Fruit fly (Drosophila melanogaster): ENCODE data around the gene Nrt.

Nrt gene

dm6 chr3L:16786728-16787127 lies 20.9 kb downstream of the Nrt start, which contains the start of gene eIF3e:
Gene eIF3e, minus strand, starts transcription at chr3L:16786941.
- no peak for TF ChIP-seq CG8478 (optimal IDR thresholded peaks at IDR 0.05)
- TF ChIP-seq CTCF (optimal IDR thresholded peaks at IDR 0.05): no peak

- TF ChIP-seq CTCF (optimal IDR thresholded peaks at IDR 0.05): no peak
- TF ChIP-seq CG8478 (optimal IDR thresholded peaks at IDR 0.05): no peak
These were observed 30.7 kb downstream of the Nrt start for dm6 chr3L:16796603-16797002.

dm6 chr3L:16800026-16800425 lies 34.2 kb downstream of the Nrt start:
- TF ChIP-seq CG8478 (optimal IDR thresholded peaks at IDR 0.05): no peak

- TF ChIP-seq CG8478 (optimal IDR thresholded peaks at IDR 0.05): no peak
- no peak for TF ChIP-seq CTCF (optimal IDR thresholded peaks at IDR 0.05)
These were observed 35.9 kb downstream of the Nrt start for dm6 chr3L:16801499-16802452.

dm6 chr3L:16803273-16803672 lies 37.4 kb downstream of the Nrt start:
- TF ChIP-seq CG8478 (optimal IDR thresholded peaks at IDR 0.05) (no peak), CTCF (optimal IDR thresholded peaks at IDR 0.05) (no peak)

- TF ChIP-seq CG8478 (optimal IDR thresholded peaks at IDR 0.05) (no peak), CTCF (optimal IDR thresholded peaks at IDR 0.05) (no peak)
These were observed 38.0 kb downstream of the Nrt start for dm6 chr3L:16803708-16804350.

dm6 chr3L:16804627-16805026 lies 38.8 kb downstream of the Nrt start, which contains the start of gene nudC:
Gene nudC, plus strand, starts transcription at chr3L:16804994.
- TF ChIP-seq CG8478 (optimal IDR thresholded peaks at IDR 0.05): no peak
- TF ChIP-seq CTCF (optimal IDR thresholded peaks at IDR 0.05): no peak

dm6 chr3L:16805806-16806719 lies 40.2 kb downstream of the Nrt start:
- no peak for TF ChIP-seq CTCF (optimal IDR thresholded peaks at IDR 0.05)
- no peak for TF ChIP-seq CG8478 (optimal IDR thresholded peaks at IDR 0.05)

dm6 chr3L:16806823-16807325 lies 41.0 kb downstream of the Nrt start:
- TF ChIP-seq CG8478 (optimal IDR thresholded peaks at IDR 0.05): no peak
- no peak for TF ChIP-seq CTCF (optimal IDR thresholded peaks at IDR 0.05)

- no peak for TF ChIP-seq CTCF (optimal IDR thresholded peaks at IDR 0.05)
- TF ChIP-seq CG8478 (optimal IDR thresholded peaks at IDR 0.05): no peak
These were observed 41.7 kb downstream of the Nrt start, which contains the start of gene CG9674 for dm6 chr3L:16807558-16807957. Gene CG9674, minus strand, starts transcription at chr3L:16807731.

- no peak for TF ChIP-seq CG8478 (optimal IDR thresholded peaks at IDR 0.05)
- peak in 1 of 2 experiments; percentile 41 for TF ChIP-seq CTCF (optimal IDR thresholded peaks at IDR 0.05)
These were observed 42.3 kb downstream of the Nrt start for dm6 chr3L:16808139-16808538.

dm6 chr3L:16810512-16810911 lies 44.6 kb downstream of the Nrt start:
- TF ChIP-seq CG8478 (optimal IDR thresholded peaks at IDR 0.05) (no peak), CTCF (optimal IDR thresholded peaks at IDR 0.05) (no peak)

dm6 chr3L:16811908-16812307 lies 46.0 kb downstream of the Nrt start:
- TF ChIP-seq CTCF (optimal IDR thresholded peaks at IDR 0.05): no peak
- TF ChIP-seq CG8478 (optimal IDR thresholded peaks at IDR 0.05): no peak

dm6 chr3L:16813984-16814383 lies 48.1 kb downstream of the Nrt start:
- TF ChIP-seq CG8478 (optimal IDR thresholded peaks at IDR 0.05): no peak
- TF ChIP-seq CTCF (optimal IDR thresholded peaks at IDR 0.05): no peak

dm6 chr3L:16818063-16818462 lies 52.2 kb downstream of the Nrt start:
- TF ChIP-seq CTCF (optimal IDR thresholded peaks at IDR 0.05): no peak
- TF ChIP-seq CG8478 (optimal IDR thresholded peaks at IDR 0.05): no peak
